Worm (Caenorhabditis elegans): ENCODE measurements around the gene F08G12.11.

Gene F08G12.11

ce11 chrX:11289925-11290324 is 25.4 kb downstream of the F08G12.11 start:
- TF ChIP-seq unc-62 (GFP tag; optimal IDR thresholded peaks at IDR 0.05) (no peak), K12H6.12 (tag; optimal IDR thresholded peaks at IDR 0.05) (no peak), B0336.3 (GFP tag; IDR thresholded peaks at IDR 0.05) (no peak), nhr-90 (tag; optimal IDR thresholded peaks at IDR 0.05) (no peak), pbrm-1 (GFP tag; IDR thresholded peaks at IDR 0.05) (no peak), egl-18 (GFP tag; IDR thresholded peaks at IDR 0.05) (no peak), bed-1 (GFP tag; IDR thresholded peaks at IDR 0.05) (no peak), lin-54 (GFP tag; optimal IDR thresholded peaks at IDR 0.05) (no peak), lsy-27 (tag; optimal IDR thresholded peaks at IDR 0.05; ENCODE audit: borderline replicate concordance, insufficient read depth) (no peak), aptf-2 (GFP tag; conservative IDR thresholded peaks at IDR 0.05) (no peak), F49E8.2 (tag; optimal IDR thresholded peaks at IDR 0.05; ENCODE audit: insufficient read depth) (no peak), pha-4 (tag; optimal IDR thresholded peaks at IDR 0.05) (no peak), hlh-26 (GFP tag; conservative IDR thresholded peaks at IDR 0.05) (no peak), sea-2 (GFP tag; IDR thresholded peaks at IDR 0.05) (no peak), sdz-38 (tag; optimal IDR thresholded peaks at IDR 0.05) (no peak)

- TF ChIP-seq F37B4.10 (GFP tag; IDR thresholded peaks at IDR 0.05) = no peak
- no peak for TF ChIP-seq F57C9.4 (tag; optimal IDR thresholded peaks at IDR 0.05)
- no peak for TF ChIP-seq hlh-12 (tag; optimal IDR thresholded peaks at IDR 0.05)
- TF ChIP-seq F10E7.11 (tag; optimal IDR thresholded peaks at IDR 0.05) = no peak
- TF ChIP-seq lsy-27 (tag; optimal IDR thresholded peaks at IDR 0.05; ENCODE audit: borderline replicate concordance, insufficient read depth) = no peak
- no peak for TF ChIP-seq nhr-90 (tag; optimal IDR thresholded peaks at IDR 0.05)
- TF ChIP-seq Y53F4B.3 (GFP tag; IDR thresholded peaks at IDR 0.05) = no peak
- no peak for TF ChIP-seq mcd-1 (GFP tag; IDR thresholded peaks at IDR 0.05)
- TF ChIP-seq mel-28 (tag; optimal IDR thresholded peaks at IDR 0.05; ENCODE audit: borderline replicate concordance) = no peak
- TF ChIP-seq sdz-38 (tag; optimal IDR thresholded peaks at IDR 0.05) = no peak
- TF ChIP-seq Y53G8AR.9 (GFP tag; conservative IDR thresholded peaks at IDR 0.05) = no peak
- no peak for TF ChIP-seq hmg-1.2 (GFP tag; IDR thresholded peaks at IDR 0.05)
- TF ChIP-seq nhr-80 (tag; optimal IDR thresholded peaks at IDR 0.05) = no peak
- no peak for TF ChIP-seq somi-1 (GFP tag; optimal IDR thresholded peaks at IDR 0.05)
- TF ChIP-seq madf-6 (GFP tag; IDR thresholded peaks at IDR 0.05) = no peak
- TF ChIP-seq rec-8 (tag; optimal IDR thresholded peaks at IDR 0.05) = no peak
- TF ChIP-seq C06A6.2 (GFP tag; conservative IDR thresholded peaks at IDR 0.05) = no peak
- TF ChIP-seq let-607 (tag; optimal IDR thresholded peaks at IDR 0.05) = no peak
- TF ChIP-seq Y95B8A.8 (GFP tag; IDR thresholded peaks at IDR 0.05) = no peak
- no peak for TF ChIP-seq B0019.2 (GFP tag; conservative IDR thresholded peaks at IDR 0.05)
Observed at ce11 chrX:11287617-11288016, 27.8 kb downstream of the F08G12.11 start, which contains the start of gene F38B2.4. F38B2.4 (minus strand) TSS chrX:11287717.

- no peak for TF ChIP-seq B0336.3 (GFP tag; IDR thresholded peaks at IDR 0.05)
- TF ChIP-seq hsf-1 (GFP tag; IDR thresholded peaks at IDR 0.05) = no peak
- TF ChIP-seq F33H1.4 (GFP tag; IDR thresholded peaks at IDR 0.05) = no peak
- TF ChIP-seq ceh-40 (GFP tag; IDR thresholded peaks at IDR 0.05) = no peak
- no peak for TF ChIP-seq pha-4 (tag; optimal IDR thresholded peaks at IDR 0.05)
- TF ChIP-seq nhr-120 (GFP tag; IDR thresholded peaks at IDR 0.05) = no peak
Observed at ce11 chrX:11286246-11286645, 29.1 kb downstream of the F08G12.11 start, which contains the start of gene F38B2.3. F38B2.3 (minus strand) TSS chrX:11286346.
